Worm (Caenorhabditis elegans) whole organism, young adult: ENCODE data around the gene R05H5.7.
A peak's percentile ranks its signal among the peaks of the same experiment; 100 is the strongest.

Experiments
- C06A6.2 ChIP-seq: fragments of 200-800 bp; sonication (Bioruptor generic); conservative IDR thresholded peaks from 2 replicates; pipeline ENCODE4 v1.3.6; 2022; ENCODE audit warnings: missing genetic modification characterization, missing compliant biosample characterization
- D2030.7 ChIP-seq: fragments of 200-800 bp; sonication (Bioruptor generic); IDR thresholded peaks from 2 replicates; pipeline ENCODE4 v1.3.6; 2022; ENCODE audit warnings: missing genetic modification reagents, missing genetic modification characterization, missing compliant biosample characterization
- F33H1.4 ChIP-seq: fragments of 200-800 bp; sonication (Bioruptor generic); IDR thresholded peaks from 2 replicates; pipeline ENCODE4 v1.3.6; 2022; ENCODE audit warnings: missing genetic modification reagents, missing genetic modification characterization, missing compliant biosample characterization
- K11D2.4 ChIP-seq: fragments of 200-800 bp; sonication (Bioruptor generic); IDR thresholded peaks from 2 replicates; pipeline ENCODE4 v1.3.6; 2022; ENCODE audit warnings: missing genetic modification reagents, missing genetic modification characterization, missing compliant biosample characterization
- T07F8.4 ChIP-seq: sonication (generic microtip); optimal IDR thresholded peaks from 2 replicates; lab custom pipeline; 2016; ENCODE audit warnings: mild to moderate bottlenecking, missing genetic modification characterization, moderate library complexity, missing compliant biosample characterization
- Y67H2A.10 ChIP-seq: fragments of 200-800 bp; sonication (Bioruptor generic); conservative IDR thresholded peaks from 2 replicates; pipeline ENCODE4 v1.3.6; 2022; ENCODE audit warnings: missing genetic modification reagents, missing genetic modification characterization, missing compliant biosample characterization
- ama-1 ChIP-seq, 3 experiments: fragments of 150-350 bp in 1 of 3; sonication (generic microtip) in 2 of 3; optimal IDR thresholded peaks; 2 replicates each; lab custom pipeline; 2014 to 2018; ENCODE audit warnings: missing biosample characterization in 2 of 3, missing genetic modification characterization in 2 of 3, missing genetic modification reagents in 2 of 3
- attf-5 ChIP-seq: fragments of 200-800 bp; sonication (Bioruptor generic); optimal IDR thresholded peaks from 2 replicates; lab custom pipeline; 2018; ENCODE audit warnings: mild to moderate bottlenecking, missing genetic modification characterization, missing compliant biosample characterization
- bed-1 ChIP-seq: fragments of 200-800 bp; sonication (Bioruptor generic); IDR thresholded peaks from 2 replicates; pipeline ENCODE4 v1.3.6; 2022; ENCODE audit warnings: missing genetic modification reagents, missing genetic modification characterization, missing compliant biosample characterization
- cebp-1 ChIP-seq, 2 experiments: fragments of 200-800 bp in 1 of 2; sonication (Bioruptor generic) in 1 of 2; sonication (generic microtip) in 1 of 2; IDR thresholded peaks in 1 of 2; optimal IDR thresholded peaks in 1 of 2; 2 replicates each; pipeline versions ENCODE4 v1.3.6 to Lab custom; 2017 to 2022; ENCODE audit warnings: missing compliant biosample characterization in 2 of 2, missing genetic modification characterization in 2 of 2, mild to moderate bottlenecking in 1 of 2, missing genetic modification reagents in 1 of 2, moderate library complexity in 1 of 2
- ceh-27 ChIP-seq: fragments of 200-800 bp; sonication (Bioruptor generic); optimal IDR thresholded peaks from 2 replicates; lab custom pipeline; 2018; ENCODE audit warnings: mild to moderate bottlenecking, missing genetic modification characterization, moderate library complexity, missing compliant biosample characterization
- ceh-58 ChIP-seq: fragments of 200-800 bp; sonication (Bioruptor generic); IDR thresholded peaks from 2 replicates; pipeline ENCODE4 v1.3.6; 2022; ENCODE audit warnings: missing genetic modification characterization, missing compliant biosample characterization
- ceh-91 ChIP-seq: fragments of 200-800 bp; sonication (Bioruptor generic); IDR thresholded peaks from 2 replicates; pipeline ENCODE4 v1.3.6; 2022; ENCODE audit warnings: missing genetic modification reagents, missing genetic modification characterization, missing compliant biosample characterization
- chd-7 ChIP-seq: sonication (generic microtip); optimal IDR thresholded peaks from 2 replicates; lab custom pipeline; 2016; ENCODE audit warnings: mild to moderate bottlenecking, missing genetic modification characterization, moderate library complexity, missing compliant biosample characterization
- dox-1 ChIP-seq: fragments of 200-800 bp; sonication (Bioruptor generic); IDR thresholded peaks from 2 replicates; pipeline ENCODE4 v1.3.6; 2022; ENCODE audit warnings: missing genetic modification reagents, missing genetic modification characterization, missing compliant biosample characterization
- dpl-1 ChIP-seq: fragments of 150-350 bp; optimal IDR thresholded peaks from 2 replicates; lab custom pipeline; 2014; ENCODE audit warnings: missing biosample characterization, missing genetic modification reagents, missing genetic modification characterization
- efl-1 ChIP-seq: fragments of 150-350 bp; optimal IDR thresholded peaks from 2 replicates; lab custom pipeline; 2014; ENCODE audit warnings: missing biosample characterization, missing genetic modification reagents, missing genetic modification characterization
- egl-18 ChIP-seq: fragments of 200-800 bp; sonication (Bioruptor generic); IDR thresholded peaks from 2 replicates; pipeline ENCODE4 v1.3.6; 2022; ENCODE audit warnings: missing genetic modification reagents, missing genetic modification characterization, missing compliant biosample characterization
- him-1 ChIP-seq: sonication (generic microtip); optimal IDR thresholded peaks from 2 replicates; lab custom pipeline; 2016; ENCODE audit warnings: missing genotype, missing genetic modification reagents, missing genetic modification characterization, missing compliant biosample characterization
- hlh-12 ChIP-seq: sonication (generic microtip); optimal IDR thresholded peaks from 2 replicates; lab custom pipeline; 2016; ENCODE audit warnings: missing genetic modification characterization, missing compliant biosample characterization
- hmg-20 ChIP-seq: fragments of 200-800 bp; sonication (Bioruptor generic); IDR thresholded peaks from 2 replicates; pipeline ENCODE4 v1.3.6; 2022; ENCODE audit warnings: missing genetic modification reagents, missing genetic modification characterization, missing compliant biosample characterization
- hrde-1 ChIP-seq: sonication (generic microtip); optimal IDR thresholded peaks from 2 replicates; lab custom pipeline; 2016; ENCODE audit warnings: missing genetic modification characterization, mild to moderate bottlenecking, missing compliant biosample characterization, moderate library complexity, missing genotype, missing genetic modification reagents, borderline replicate concordance
- lin-40 ChIP-seq: sonication (generic microtip); optimal IDR thresholded peaks from 2 replicates; lab custom pipeline; 2016; ENCODE audit warnings: missing genetic modification characterization, mild to moderate bottlenecking, missing compliant biosample characterization, missing genotype, missing genetic modification reagents
- lsl-1 ChIP-seq: fragments of 200-800 bp; sonication (Bioruptor generic); optimal IDR thresholded peaks from 2 replicates; lab custom pipeline; 2018; ENCODE audit warnings: mild to moderate bottlenecking, missing genetic modification characterization, moderate library complexity, missing compliant biosample characterization
- lsy-27 ChIP-seq: sonication (generic microtip); optimal IDR thresholded peaks from 2 replicates; lab custom pipeline; 2017; ENCODE audit warnings: missing genetic modification characterization, mild to moderate bottlenecking, missing compliant biosample characterization, antibody characterized with exemption, missing genotype, borderline replicate concordance; ENCODE audit not compliant: insufficient read depth
- madf-6 ChIP-seq: fragments of 200-800 bp; sonication (Bioruptor generic); IDR thresholded peaks from 2 replicates; pipeline ENCODE4 v1.3.6; 2022; ENCODE audit warnings: missing genetic modification reagents, missing genetic modification characterization, missing compliant biosample characterization
- madf-8 ChIP-seq: fragments of 200-800 bp; sonication (Bioruptor generic); conservative IDR thresholded peaks from 2 replicates; pipeline ENCODE4 v1.3.6; 2022; ENCODE audit warnings: missing genetic modification reagents, missing genetic modification characterization, missing compliant biosample characterization
- mes-4 ChIP-seq: sonication (generic microtip); optimal IDR thresholded peaks from 2 replicates; lab custom pipeline; 2016; ENCODE audit warnings: missing genotype, missing genetic modification characterization, missing compliant biosample characterization
- mxl-1 ChIP-seq: sonication (generic microtip); optimal IDR thresholded peaks from 2 replicates; lab custom pipeline; 2016; ENCODE audit warnings: missing genetic modification characterization, missing compliant biosample characterization
- pbrm-1 ChIP-seq: fragments of 200-800 bp; sonication (Bioruptor generic); IDR thresholded peaks from 2 replicates; pipeline ENCODE4 v1.3.6; 2022; ENCODE audit warnings: missing genetic modification reagents, missing genetic modification characterization, missing compliant biosample characterization
- rcor-1 ChIP-seq: fragments of 200-800 bp; sonication (Bioruptor generic); IDR thresholded peaks from 2 replicates; pipeline ENCODE4 v1.3.6; 2022; ENCODE audit warnings: missing genetic modification reagents, missing genetic modification characterization, missing compliant biosample characterization
- rec-8 ChIP-seq, 2 experiments: sonication (generic microtip); optimal IDR thresholded peaks; 2 replicates each; lab custom pipeline; 2016; ENCODE audit warnings: mild to moderate bottlenecking in 2 of 2, missing genetic modification characterization in 2 of 2, missing genetic modification reagents in 2 of 2, missing genotype in 2 of 2, missing biosample characterization in 1 of 2, missing compliant biosample characterization in 1 of 2, moderate library complexity in 1 of 2
- sdz-38 ChIP-seq: sonication (generic microtip); optimal IDR thresholded peaks from 2 replicates; lab custom pipeline; 2016; ENCODE audit warnings: missing genotype, missing genetic modification characterization, missing compliant biosample characterization
- snpc-1.1 ChIP-seq: sonication (generic microtip); optimal IDR thresholded peaks from 2 replicates; lab custom pipeline; 2017; ENCODE audit warnings: missing genetic modification characterization, mild to moderate bottlenecking, missing compliant biosample characterization, antibody characterized with exemption, moderate library complexity, missing genotype, missing genetic modification reagents; ENCODE audit not compliant: insufficient read depth
- snpc-3.4 ChIP-seq: sonication (generic microtip); optimal IDR thresholded peaks from 2 replicates; lab custom pipeline; 2017; ENCODE audit warnings: missing genetic modification characterization, mild to moderate bottlenecking, missing compliant biosample characterization, antibody characterized with exemption, moderate library complexity, missing genotype, missing genetic modification reagents
- snpc-4 ChIP-seq, 5 experiments: fragments of 150-350 bp in 1 of 5; sonication (generic microtip) in 4 of 5; optimal IDR thresholded peaks; 2 replicates each; lab custom pipeline; 2014 to 2018; ENCODE audit warnings: missing genetic modification characterization in 5 of 5, missing biosample characterization in 3 of 5, antibody characterized with exemption in 2 of 5, mild to moderate bottlenecking in 2 of 5, missing compliant biosample characterization in 2 of 5, missing genotype in 2 of 5, moderate library complexity in 2 of 5, missing genetic modification reagents in 1 of 5
- tbp1 ChIP-seq: fragments of 200-800 bp; sonication (Bioruptor generic); optimal IDR thresholded peaks from 2 replicates; lab custom pipeline; 2018; ENCODE audit warnings: mild to moderate bottlenecking, missing genetic modification characterization, missing compliant biosample characterization
- tbx-9 ChIP-seq: sonication (generic microtip); optimal IDR thresholded peaks from 2 replicates; lab custom pipeline; 2016; ENCODE audit warnings: borderline replicate concordance, missing genetic modification characterization, inconsistent platforms, missing compliant biosample characterization
- unc-130 ChIP-seq: sonication (generic microtip); optimal IDR thresholded peaks from 2 replicates; lab custom pipeline; 2016; ENCODE audit warnings: missing genetic modification reagents, missing genetic modification characterization, missing compliant biosample characterization
- unc-62 ChIP-seq: fragments of 150-350 bp; optimal IDR thresholded peaks from 2 replicates; lab custom pipeline; 2014; ENCODE audit warnings: missing biosample characterization, missing genetic modification reagents, missing genetic modification characterization
- xnd-1 ChIP-seq: sonication (generic microtip); optimal IDR thresholded peaks from 2 replicates; lab custom pipeline; 2016; ENCODE audit warnings: missing genotype, missing genetic modification reagents, missing genetic modification characterization, missing compliant biosample characterization
- ztf-3 ChIP-seq: fragments of 200-800 bp; sonication (Bioruptor generic); optimal IDR thresholded peaks from 2 replicates; lab custom pipeline; 2018; ENCODE audit warnings: mild to moderate bottlenecking, missing genetic modification characterization, missing compliant biosample characterization

Gene R05H5.7

DNA sequence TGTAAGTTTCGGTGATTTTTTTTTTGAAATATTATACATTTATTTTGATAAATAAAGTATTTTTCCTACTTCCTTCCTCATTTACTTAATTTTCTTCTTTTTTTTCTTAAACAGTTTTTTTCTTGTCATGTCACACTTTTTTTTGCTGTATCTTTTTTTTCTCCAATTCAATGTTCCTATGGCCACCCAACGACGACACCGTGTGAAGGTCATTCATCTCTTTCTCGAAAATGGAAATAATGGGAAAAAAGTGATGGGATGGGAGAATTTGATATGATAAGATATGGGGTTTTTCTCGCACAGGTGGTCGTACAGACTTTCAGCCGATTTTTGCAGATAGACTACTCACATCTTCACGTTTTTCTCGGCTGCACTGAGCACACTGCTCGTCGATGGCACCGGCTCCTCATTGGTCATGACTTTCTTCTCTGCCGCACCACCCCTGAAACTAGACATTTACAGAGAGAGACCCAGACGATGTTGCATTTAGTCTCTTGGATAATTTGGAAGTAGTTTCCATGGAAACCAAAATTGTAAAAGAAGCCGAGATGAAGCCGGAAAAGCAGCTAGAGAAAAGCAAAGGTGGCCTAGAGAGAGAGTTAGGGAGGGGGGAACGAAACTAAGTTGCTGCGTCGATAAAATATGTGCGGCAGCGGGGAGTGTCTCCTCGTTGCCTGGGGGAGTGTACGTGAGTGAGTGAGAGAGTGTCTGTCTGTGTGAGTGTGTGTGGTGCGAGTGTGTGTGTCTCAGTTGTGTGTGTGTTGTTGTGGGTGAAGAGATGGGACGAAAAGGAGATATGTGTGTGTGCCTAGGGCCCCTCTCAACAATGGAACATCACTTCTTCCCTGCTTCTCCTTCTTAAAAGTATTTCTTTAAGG lies 23.2 kb upstream of the R05H5.7 start, which contains the start of gene daf-19 (continued):
- TF ChIP-seq ztf-3, result no peak
- peak; percentile 59 for TF ChIP-seq ceh-27 (GFP tag; lab: Kevin White, UChicago)
- TF ChIP-seq ama-1 (optimal IDR thresholded peaks at IDR 0.05; lab: Kevin White, UChicago), result no peak
- TF ChIP-seq ama-1 (GFP tag; optimal IDR thresholded peaks at IDR 0.05; lab: Kevin White, UChicago), result no peak
- TF ChIP-seq ceh-91, result no peak
- no peak for TF ChIP-seq snpc-1.1 (tag; lab: Kevin White, UChicago)
- TF ChIP-seq unc-130 (GFP tag; lab: Kevin White, UChicago), result no peak
- TF ChIP-seq cebp-1 (GFP tag; IDR thresholded peaks at IDR 0.05; lab: Robert Waterston, UW), result no peak
- peak; percentile 64 for TF ChIP-seq cebp-1 (tag; optimal IDR thresholded peaks at IDR 0.05; lab: Kevin White, UChicago)
- TF ChIP-seq T07F8.4 (tag; lab: Kevin White, UChicago), result no peak
- peak; percentile 57 for TF ChIP-seq dox-1 (GFP tag; lab: Robert Waterston, UW)
- no peak for TF ChIP-seq lsy-27
- no peak for TF ChIP-seq C06A6.2
- TF ChIP-seq attf-5 (GFP tag; lab: Kevin White, UChicago), result peak; percentile 38
- no peak for TF ChIP-seq rec-8 (tag; optimal IDR thresholded peaks at IDR 0.05; lab: Kevin White, UChicago)
- TF ChIP-seq egl-18, result no peak
- no peak for TF ChIP-seq sdz-38 (tag; lab: Kevin White, UChicago)
- TF ChIP-seq madf-8, result no peak
- no peak for TF ChIP-seq xnd-1 (tag; lab: Kevin White, UChicago)
- no peak for TF ChIP-seq unc-62 (GFP tag; lab: Kevin White, UChicago)
- TF ChIP-seq hlh-12, result no peak
- no peak for TF ChIP-seq hmg-20
- TF ChIP-seq hrde-1 (tag; lab: Kevin White, UChicago), result no peak
- 0 out of 2 replicates have a peak, but pooled peaks have one; percentile 29 for TF ChIP-seq rcor-1 (GFP tag; lab: Robert Waterston, UW)
- no peak for TF ChIP-seq tbx-9 (tag; lab: Kevin White, UChicago)
- TF ChIP-seq pbrm-1 (GFP tag; lab: Robert Waterston, UW), result no peak
- no peak for TF ChIP-seq Y67H2A.10 (GFP tag; lab: Robert Waterston, UW)
- TF ChIP-seq lin-40, result peak; percentile 23
- TF ChIP-seq ceh-58 (GFP tag; lab: Robert Waterston, UW), result no peak
- TF ChIP-seq bed-1 (GFP tag; lab: Robert Waterston, UW), result no peak
- TF ChIP-seq chd-7 (tag; lab: Kevin White, UChicago), result peak; percentile 40
- no peak for TF ChIP-seq mxl-1
- TF ChIP-seq him-1 (tag; lab: Kevin White, UChicago), result no peak
- peak; percentile 24 for TF ChIP-seq tbp1 (GFP tag; lab: Kevin White, UChicago)

DNA sequence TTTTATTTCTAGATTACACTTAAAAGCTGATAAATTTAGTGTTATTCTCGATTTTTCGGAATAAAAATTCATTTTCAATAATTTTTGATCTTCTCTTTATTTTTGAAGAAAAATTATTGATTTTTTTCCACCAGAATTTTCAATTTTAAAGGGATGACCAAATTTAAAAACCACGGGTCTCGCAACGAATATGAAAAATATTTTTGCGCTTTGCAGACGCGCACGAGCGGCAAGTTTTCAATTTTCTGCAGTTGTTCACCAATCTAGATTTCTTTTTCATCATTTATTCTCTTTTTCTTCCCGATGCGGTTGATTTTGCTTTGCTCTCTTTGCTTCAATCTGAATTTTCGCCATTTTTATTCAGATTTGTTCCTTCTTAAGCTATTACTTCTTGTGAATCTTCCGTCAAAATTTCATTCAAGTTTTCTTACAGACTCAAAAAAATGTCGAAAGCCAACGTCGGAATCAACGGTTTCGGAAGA lies 21.4 kb upstream of the R05H5.7 start, which contains the start of gene gpd-4:
Gene gpd-4 (plus strand): TSS at position 432 of the 482 bp plus-strand sequence.
- TF ChIP-seq efl-1 (peak; percentile 90), D2030.7 (GFP tag; lab: Robert Waterston, UW) (0 out of 2 replicates have a peak, but pooled peaks have one; percentile 40), ceh-91 (peak; percentile 82), snpc-3.4 (tag; lab: Kevin White, UChicago) (peak; percentile 7), snpc-4 (GFP tag; optimal IDR thresholded peaks at IDR 0.05; lab: Kevin White, UChicago) (no peak), snpc-4 (tag; optimal IDR thresholded peaks at IDR 0.05; lab: Kevin White, UChicago) (peak in 1 of 4 experiments; percentile 30), lsl-1 (GFP tag; lab: Kevin White, UChicago) (peak; percentile 39), ztf-3 (no peak), madf-8 (peak; percentile 75), dpl-1 (peak; percentile 31), mes-4 (tag; lab: Kevin White, UChicago) (no peak), F33H1.4 (GFP tag; lab: Robert Waterston, UW) (peak; percentile 82), madf-6 (GFP tag; lab: Robert Waterston, UW) (peak; percentile 81), K11D2.4 (GFP tag; lab: Robert Waterston, UW) (no peak), xnd-1 (tag; lab: Kevin White, UChicago) (peak; percentile 47)
